Worm (Caenorhabditis elegans): ENCODE measurements around the gene F21C10.13.

F21C10.13 gene

ce11 chrV:9122004-9122403, at the start of gene F21C10.13:
F21C10.13 (plus strand) TSS chrV:9122304.
- no peak for TF ChIP-seq unc-62 (GFP tag; optimal IDR thresholded peaks at IDR 0.05)

- no peak for TF ChIP-seq unc-62 (GFP tag; optimal IDR thresholded peaks at IDR 0.05)
These were observed 48.6 kb upstream of the F21C10.13 start, which contains the start of gene oac-50 for ce11 chrV:9073322-9074038. oac-50 (minus strand) TSS chrV:9073540.

- TF ChIP-seq unc-62 (GFP tag; optimal IDR thresholded peaks at IDR 0.05) = no peak
These were observed 47.7 kb upstream of the F21C10.13 start for ce11 chrV:9074360-9074834.

ce11 chrV:9075827-9076226, 46.3 kb upstream of the F21C10.13 start:
- no peak for TF ChIP-seq unc-62 (GFP tag; optimal IDR thresholded peaks at IDR 0.05)

- no peak for TF ChIP-seq unc-62 (GFP tag; optimal IDR thresholded peaks at IDR 0.05)
These were observed 45.8 kb upstream of the F21C10.13 start, which contains the start of gene T27E4.7 for ce11 chrV:9076273-9076672. T27E4.7 (minus strand) TSS chrV:9076322.

- TF ChIP-seq unc-62 (GFP tag; optimal IDR thresholded peaks at IDR 0.05) = no peak
These were observed 44.0 kb upstream of the F21C10.13 start for ce11 chrV:9078067-9078581.

- no peak for TF ChIP-seq unc-62 (GFP tag; optimal IDR thresholded peaks at IDR 0.05)
These were observed 43.1 kb upstream of the F21C10.13 start for ce11 chrV:9078815-9079525.

- TF ChIP-seq unc-62 (GFP tag; optimal IDR thresholded peaks at IDR 0.05) = no peak
These were observed 42.1 kb upstream of the F21C10.13 start for ce11 chrV:9079965-9080432.

ce11 chrV:9081410-9081809, 40.7 kb upstream of the F21C10.13 start:
- TF ChIP-seq unc-62 (GFP tag; optimal IDR thresholded peaks at IDR 0.05) = no peak

- TF ChIP-seq unc-62 (GFP tag; optimal IDR thresholded peaks at IDR 0.05) = no peak
These were observed 39.8 kb upstream of the F21C10.13 start for ce11 chrV:9082350-9082749.

ce11 chrV:9084252-9084651, 37.9 kb upstream of the F21C10.13 start:
- TF ChIP-seq unc-62 (GFP tag; optimal IDR thresholded peaks at IDR 0.05) = no peak

ce11 chrV:9085845-9086244, 36.3 kb upstream of the F21C10.13 start:
- TF ChIP-seq unc-62 (GFP tag; optimal IDR thresholded peaks at IDR 0.05) = no peak

- TF ChIP-seq unc-62 (GFP tag; optimal IDR thresholded peaks at IDR 0.05) = no peak
These were observed 33.3 kb upstream of the F21C10.13 start for ce11 chrV:9088758-9089157.

- no peak for TF ChIP-seq unc-62 (GFP tag; optimal IDR thresholded peaks at IDR 0.05)
These were observed 29.9 kb upstream of the F21C10.13 start, which contains the start of gene T27E4.1 for ce11 chrV:9092209-9092608. T27E4.1 (plus strand) TSS chrV:9092345.

- no peak for TF ChIP-seq unc-62 (GFP tag; optimal IDR thresholded peaks at IDR 0.05)
These were observed 28.0 kb upstream of the F21C10.13 start for ce11 chrV:9094060-9094628.

- TF ChIP-seq unc-62 (GFP tag; optimal IDR thresholded peaks at IDR 0.05) = no peak
These were observed 27.1 kb upstream of the F21C10.13 start for ce11 chrV:9094976-9095375.

Data from whole organism, dauer.